Worm (Caenorhabditis elegans): ENCODE data around the gene R07B1.6.

R07B1.6 gene

DNA sequence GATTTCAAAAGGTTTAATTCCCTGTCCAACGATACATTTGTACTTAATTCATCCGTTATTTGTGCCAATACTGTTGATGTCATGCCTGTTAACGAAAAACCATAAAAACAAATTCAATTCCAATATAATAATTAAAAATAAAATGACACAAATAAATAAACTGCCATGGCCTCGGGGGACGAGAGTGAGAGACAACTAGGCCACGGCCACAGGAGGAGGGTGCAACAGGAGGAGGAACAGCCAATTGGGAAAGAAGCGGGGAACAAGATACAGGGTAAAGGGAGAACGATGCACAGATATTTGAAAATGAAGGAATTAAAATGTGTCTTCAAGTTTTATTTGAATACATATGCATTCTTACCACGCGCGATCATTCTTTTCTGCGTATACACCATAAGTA, 50.9 kb downstream of the R07B1.6 start, which contains the start of gene F21G4.6:
TSS of gene F21G4.6 (minus strand) at position 87 of the 400 bp plus-strand sequence.
- TF ChIP-seq lir-1 (GFP tag; conservative IDR thresholded peaks at IDR 0.05), result no peak
- TF ChIP-seq let-607 (tag; optimal IDR thresholded peaks at IDR 0.05), result peak in 1 of 2 experiments; percentile 4

DNA sequence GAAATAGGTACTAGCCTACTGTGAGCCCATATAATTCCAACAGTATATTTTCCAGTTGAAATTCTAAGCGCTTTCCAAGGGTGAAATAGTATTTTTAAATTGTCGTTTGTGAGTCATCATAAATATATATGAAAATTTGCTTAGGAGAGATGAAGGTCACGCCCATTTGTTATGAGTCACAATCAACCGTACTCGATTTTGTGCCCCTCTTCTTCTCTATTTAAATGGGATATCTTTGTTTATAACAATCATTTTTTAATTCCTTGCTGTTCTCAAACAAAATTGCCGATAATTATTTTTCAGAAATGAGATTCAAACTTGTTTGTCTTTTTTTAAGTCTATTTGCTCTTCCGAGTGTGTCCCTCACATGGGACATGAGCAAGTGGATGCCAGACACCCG, 52.5 kb downstream of the R07B1.6 start, which contains the start of gene folr-1:
TSS of gene folr-1 (plus strand) at position 301 of the 400 bp plus-strand sequence.
- no peak for TF ChIP-seq bed-2 (GFP tag; IDR thresholded peaks at IDR 0.05)

All from whole organism, young adult.